Worm (Caenorhabditis elegans): Measurements from ENCODE around the gene F19B10.13.

DNA sequence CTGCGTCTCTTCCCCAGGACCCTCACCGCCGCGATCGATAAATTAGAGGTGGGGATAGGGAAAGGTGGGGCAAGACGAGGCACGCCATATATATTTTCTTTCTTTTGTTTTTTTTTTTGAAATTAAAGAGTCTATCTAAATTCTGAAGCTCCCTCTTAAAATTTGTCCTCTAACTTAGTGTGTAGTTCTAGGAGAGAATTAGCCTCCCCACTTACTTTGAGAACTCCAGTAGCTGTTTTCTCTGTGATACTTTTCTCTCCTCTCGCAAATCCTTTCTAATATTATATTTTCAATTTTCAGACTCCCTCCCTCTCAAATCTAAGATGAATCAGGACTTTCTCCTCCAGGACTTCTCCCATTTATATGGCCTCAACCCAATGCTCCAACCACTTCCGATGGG, 40.1 kb upstream of the F19B10.13 start, which contains the start of gene M151.7:
- TF ChIP-seq nhr-77 (tag; optimal IDR thresholded peaks at IDR 0.05): no peak
- no peak for TF ChIP-seq ama-1 (optimal IDR thresholded peaks at IDR 0.05)
- TF ChIP-seq snpc-4 (tag; optimal IDR thresholded peaks at IDR 0.05): no peak
- no peak for TF ChIP-seq fkh-10 (GFP tag; optimal IDR thresholded peaks at IDR 0.05)
- TF ChIP-seq nhr-237 (tag; optimal IDR thresholded peaks at IDR 0.05): no peak
- TF ChIP-seq nhr-28 (tag; optimal IDR thresholded peaks at IDR 0.05): no peak

Measured in whole organism, L3 larva.